Fruit fly (Drosophila melanogaster): ENCODE measurements around the gene CG33062.

dm6 chr3L:19481209-19481608 is 35.0 kb upstream of the CG33062 start:
- no peak for TF ChIP-seq EcR (GFP tag; optimal IDR thresholded peaks at IDR 0.05)
- TF ChIP-seq CG14655 (GFP tag; optimal IDR thresholded peaks at IDR 0.05): no peak
- 0 out of 3 replicates have a peak, but pooled peaks have one; percentile 30 for TF ChIP-seq CG4496 (GFP tag; IDR thresholded peaks at IDR 0.05)
- TF ChIP-seq CG17806 (tag; optimal IDR thresholded peaks at IDR 0.05): no peak

All from whole organism, pupa.